Worm (Caenorhabditis elegans): ENCODE measurements around the gene rde-4.
"Not testable (repeated sequence)": the region's sequence is repeated elsewhere in the genome, so short reads cannot be mapped to it uniquely, and the experiment has no call there.

rde-4 gene

DNA sequence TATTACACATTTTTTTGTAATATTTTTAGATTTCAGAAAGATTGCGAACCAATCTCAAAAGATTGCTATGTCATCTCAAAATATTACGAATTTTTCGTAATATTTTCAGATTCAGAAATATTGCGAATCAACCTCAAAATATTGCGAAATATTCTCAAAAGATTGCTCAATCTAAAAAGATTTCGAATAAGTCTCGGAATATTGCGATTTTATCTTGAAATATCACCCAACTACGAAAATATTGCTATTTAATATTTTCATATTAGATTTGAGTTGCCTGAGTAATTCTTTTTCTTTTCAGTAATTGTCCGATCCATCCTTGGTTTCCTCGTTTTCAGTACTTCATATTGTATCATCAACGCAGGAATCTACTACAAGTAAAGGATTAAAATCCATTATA lies 3.4 kb upstream of the rde-4 start, which contains the start of gene Y70G10A.4:
Gene Y70G10A.4 (plus strand): TSS at position 301 of the 400 bp plus-strand sequence.
- not testable (repeated sequence) for TF ChIP-seq unc-42 (tag; optimal IDR thresholded peaks at IDR 0.05); che-1 (tag; optimal IDR thresholded peaks at IDR 0.05); dmd-4 (tag; optimal IDR thresholded peaks at IDR 0.05; ENCODE audit: borderline replicate concordance)

DNA sequence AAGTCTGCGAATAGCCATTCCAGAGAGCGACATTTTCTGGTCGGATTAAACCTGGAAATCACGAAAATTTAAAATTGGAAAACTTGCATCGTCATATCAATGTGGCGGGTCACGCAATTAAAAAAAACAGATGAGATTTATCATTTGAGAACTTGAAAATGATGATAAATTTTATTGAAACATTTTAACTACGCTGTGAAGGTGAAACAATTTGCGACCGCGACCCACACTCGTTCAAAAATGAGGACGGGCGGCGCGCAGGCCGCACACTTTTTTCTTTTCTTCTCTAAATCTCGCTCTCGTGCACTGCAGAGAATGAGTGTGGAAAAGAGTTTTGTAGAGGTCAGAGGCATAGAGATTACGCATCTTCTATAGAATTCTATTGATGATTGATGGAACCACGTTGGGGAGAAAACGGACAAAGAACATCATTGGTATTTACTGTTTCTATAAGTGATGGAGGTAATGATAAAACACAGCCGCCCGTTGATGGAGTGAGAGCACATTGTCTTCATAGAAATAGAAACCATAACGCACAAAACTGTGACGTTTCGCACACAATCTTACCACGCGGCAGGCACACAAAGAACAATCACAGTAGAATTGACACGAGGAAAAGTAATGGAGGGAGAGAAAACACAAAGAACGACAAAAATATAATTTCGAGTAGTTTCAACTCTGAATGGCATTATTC lies 1.7 kb downstream of the rde-4 start, which contains the start of gene cts-1:
Gene cts-1 (minus strand): TSS at position 51 of the 694 bp plus-strand sequence.
- TF ChIP-seq nfya-1 (tag; optimal IDR thresholded peaks at IDR 0.05) (peak; percentile 60), hlh-30 (tag; optimal IDR thresholded peaks at IDR 0.05; ENCODE audit: insufficient read depth) (peak; percentile 3), lin-11 (tag; optimal IDR thresholded peaks at IDR 0.05) (no peak), pqm-1 (tag; optimal IDR thresholded peaks at IDR 0.05) (peak; percentile 50), che-1 (tag; optimal IDR thresholded peaks at IDR 0.05) (no peak), hlh-15 (tag; optimal IDR thresholded peaks at IDR 0.05) (no peak), elt-2 (tag; optimal IDR thresholded peaks at IDR 0.05) (peak; percentile 49), F13H6.1 (tag; optimal IDR thresholded peaks at IDR 0.05) (peak; percentile 21), tbx-2 (tag; optimal IDR thresholded peaks at IDR 0.05) (peak; percentile 74), rnt-1 (tag; optimal IDR thresholded peaks at IDR 0.05) (peak; percentile 56), unc-55 (GFP tag; optimal IDR thresholded peaks at IDR 0.05) (peak; percentile 10), ceh-18 (tag; optimal IDR thresholded peaks at IDR 0.05) (peak; percentile 72), fax-1 (tag; optimal IDR thresholded peaks at IDR 0.05) (no peak), dve-1 (tag; optimal IDR thresholded peaks at IDR 0.05) (peak; percentile 48)

DNA sequence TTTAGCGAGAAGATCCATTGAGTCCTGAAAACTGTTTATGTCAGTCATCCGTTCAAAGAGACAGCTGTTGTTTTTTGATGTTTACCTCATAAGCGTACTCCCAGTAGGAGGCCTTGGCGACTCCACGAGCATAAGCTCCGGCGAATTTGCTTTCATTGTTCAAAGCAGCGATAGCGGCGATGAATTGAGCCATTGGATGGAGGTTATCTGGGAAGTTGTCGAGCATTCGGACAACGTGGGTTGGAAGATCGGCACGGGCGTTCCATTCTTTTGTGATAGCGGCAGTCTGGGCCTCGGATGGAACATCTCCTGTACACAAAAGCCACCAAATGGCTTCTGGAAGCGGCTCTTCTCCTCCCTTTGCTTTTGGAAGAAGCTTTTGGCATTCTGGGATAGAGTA lies 2.6 kb downstream of the rde-4 start:
- no peak for TF ChIP-seq ahr-1 (tag; optimal IDR thresholded peaks at IDR 0.05)
- TF ChIP-seq hlh-15 (tag; optimal IDR thresholded peaks at IDR 0.05) = no peak
- no peak for TF ChIP-seq pqm-1 (tag; optimal IDR thresholded peaks at IDR 0.05)
- no peak for TF ChIP-seq fax-1 (tag; optimal IDR thresholded peaks at IDR 0.05)
- TF ChIP-seq lim-6 (tag; optimal IDR thresholded peaks at IDR 0.05) = no peak
- TF ChIP-seq lin-11 (tag; optimal IDR thresholded peaks at IDR 0.05) = no peak
- no peak for TF ChIP-seq F13H6.1 (tag; optimal IDR thresholded peaks at IDR 0.05)
- no peak for TF ChIP-seq ceh-45 (GFP tag; IDR thresholded peaks at IDR 0.05)
- no peak for TF ChIP-seq unc-42 (tag; optimal IDR thresholded peaks at IDR 0.05)
- TF ChIP-seq hlh-6 (tag; optimal IDR thresholded peaks at IDR 0.05) = no peak
- no peak for TF ChIP-seq ttx-3 (tag; optimal IDR thresholded peaks at IDR 0.05)
- TF ChIP-seq ceh-34 (tag; optimal IDR thresholded peaks at IDR 0.05) = no peak
- TF ChIP-seq unc-3 (GFP tag; conservative IDR thresholded peaks at IDR 0.05) = no peak
- no peak for TF ChIP-seq unc-3 (tag; optimal IDR thresholded peaks at IDR 0.05)
- no peak for TF ChIP-seq ceh-30 (tag; optimal IDR thresholded peaks at IDR 0.05)
- no peak for TF ChIP-seq dmd-4 (tag; optimal IDR thresholded peaks at IDR 0.05; ENCODE audit: borderline replicate concordance)
- no peak for TF ChIP-seq T23F11.4 (GFP tag; optimal IDR thresholded peaks at IDR 0.05)

DNA sequence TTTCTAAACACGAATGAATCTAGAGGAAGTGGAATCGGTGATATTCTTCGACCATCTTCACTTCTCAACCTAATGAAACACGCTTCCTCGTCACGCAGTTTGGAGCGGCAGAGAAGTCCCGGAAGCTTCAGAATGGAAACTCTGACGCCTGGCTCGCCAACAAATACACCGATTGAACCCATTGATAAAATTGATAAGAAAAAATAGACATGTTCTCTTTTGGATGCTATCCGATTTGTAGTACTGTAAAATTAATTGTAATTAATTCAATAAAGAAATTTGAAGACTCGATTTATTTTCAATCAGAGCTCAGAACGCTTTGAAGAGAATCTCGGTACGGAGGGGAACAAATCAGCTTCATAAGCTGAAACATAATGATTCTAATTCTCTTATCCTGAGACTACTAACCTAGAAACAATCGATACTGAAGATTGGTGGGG lies 3.9 kb downstream of the rde-4 start:
- TF ChIP-seq rnt-1 (tag; optimal IDR thresholded peaks at IDR 0.05) = no peak
- TF ChIP-seq syd-9 (tag; optimal IDR thresholded peaks at IDR 0.05) = no peak
- no peak for TF ChIP-seq ceh-14 (tag; optimal IDR thresholded peaks at IDR 0.05)
- TF ChIP-seq ama-1 (optimal IDR thresholded peaks at IDR 0.05) = peak; percentile 2
- TF ChIP-seq gmeb-2 (tag; optimal IDR thresholded peaks at IDR 0.05) = no peak

DNA sequence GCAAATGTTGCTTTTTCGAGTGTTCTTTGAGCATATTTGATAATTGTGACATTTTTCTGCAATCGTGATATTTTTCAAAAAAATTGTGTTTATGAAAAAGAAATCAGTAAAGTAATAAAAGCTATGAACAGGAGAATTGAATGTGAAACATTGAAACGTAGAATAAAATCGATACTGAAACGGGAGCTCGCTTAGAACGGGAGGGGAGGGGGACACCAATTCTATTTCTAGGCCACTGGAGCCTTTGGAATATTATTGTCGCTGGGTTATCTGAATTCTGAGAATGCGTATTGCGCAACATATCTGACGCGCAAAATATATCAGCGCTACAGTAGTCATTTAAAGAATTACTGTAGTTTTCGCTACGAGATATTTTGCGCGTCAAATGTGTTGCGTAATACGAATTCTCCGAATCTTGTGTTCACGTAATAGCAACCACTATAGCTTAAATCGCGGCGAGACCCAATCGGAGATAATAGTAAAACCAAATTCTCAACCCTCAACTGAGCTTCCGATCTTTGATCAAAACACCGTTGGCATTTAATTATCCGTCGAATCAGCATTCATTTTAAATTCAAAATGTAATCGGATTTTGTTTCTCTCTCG lies 6.5 kb downstream of the rde-4 start, which contains the start of the genes blos-1 and best-18:
Gene blos-1 (minus strand): TSS at position 58 of the 606 bp plus-strand sequence.
Gene best-18 (plus strand): TSS at position 508 of the 606 bp plus-strand sequence.
- no peak for TF ChIP-seq ceh-18 (tag; optimal IDR thresholded peaks at IDR 0.05)
- TF ChIP-seq pros-1 (tag; optimal IDR thresholded peaks at IDR 0.05) = no peak
- TF ChIP-seq hlh-13 (GFP tag; optimal IDR thresholded peaks at IDR 0.05) = no peak
- peak; percentile 64 for TF ChIP-seq ceh-48 (tag; optimal IDR thresholded peaks at IDR 0.05)

Measured in whole organism, late embryonic.